Fruit fly (Drosophila melanogaster) whole organism, adult: ENCODE measurements around the gene ChLD3.

ENCODE experiments used
- Hr96 ChIP-seq: fragments of 200-800 bp; sonication (Bioruptor generic); optimal IDR thresholded peaks from 2 replicates; lab custom pipeline; 2016; ENCODE audit warnings: missing biosample characterization, missing genetic modification characterization
- toe ChIP-seq: fragments of 200-800 bp; sonication (Bioruptor generic); optimal IDR thresholded peaks from 2 replicates; lab custom pipeline; 2016; ENCODE audit warnings: missing biosample characterization, missing genetic modification characterization

DNA sequence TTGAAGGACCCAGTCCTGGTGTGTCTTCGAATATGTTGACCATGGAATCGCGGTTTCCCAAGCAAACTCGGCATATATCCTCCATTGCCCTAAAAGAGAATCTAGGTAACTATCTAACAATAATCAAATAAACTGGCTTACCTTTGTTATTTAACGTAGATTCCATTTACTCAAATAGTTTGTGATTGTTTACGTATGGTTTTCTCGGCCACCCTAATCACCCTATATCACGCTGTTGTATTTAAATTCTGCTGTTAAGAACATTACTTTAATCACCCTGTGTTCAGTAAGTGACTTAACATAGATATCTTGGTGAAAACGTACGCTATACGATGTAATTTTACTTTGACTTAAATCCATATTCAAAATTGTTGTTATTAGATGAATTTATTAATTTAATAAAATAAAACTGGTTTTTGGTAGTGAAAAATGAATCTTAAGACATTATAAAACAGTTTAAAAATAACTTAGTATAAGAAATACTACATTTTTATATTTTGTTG is 35.6 kb upstream of the ChLD3 start:
- TF ChIP-seq toe (GFP tag; lab: Kevin White, UChicago) = no peak
- TF ChIP-seq Hr96 (GFP tag; lab: Kevin White, UChicago) = no peak
